Fruit fly (Drosophila melanogaster): ENCODE data around the gene nej.

Gene nej

dm6 chrX:9685568-9686413, 1.1 kb downstream of the nej start (continued):
- TF ChIP-seq CG33557 (GFP tag; optimal IDR thresholded peaks at IDR 0.05): peak; percentile 70
- peak; percentile 40 for TF ChIP-seq pzg (GFP tag; optimal IDR thresholded peaks at IDR 0.05)
- TF ChIP-seq CG2199 (GFP tag; IDR thresholded peaks at IDR 0.05): 0 out of 3 replicates have a peak, but pooled peaks have one; percentile 16
- peak; percentile 27 for TF ChIP-seq CG13894 (tag; optimal IDR thresholded peaks at IDR 0.05)
- TF ChIP-seq CG7839 (tag; optimal IDR thresholded peaks at IDR 0.05): peak; percentile 73
- no peak for TF ChIP-seq CG8359 (GFP tag; optimal IDR thresholded peaks at IDR 0.05; ENCODE audit: borderline replicate concordance)
- peak in 1 of 2 experiments; percentile 44 for TF ChIP-seq bsh (GFP tag; optimal IDR thresholded peaks at IDR 0.05)
- TF ChIP-seq CG9932 (GFP tag; IDR thresholded peaks at IDR 0.05): peak; percentile 64
- no peak for TF ChIP-seq CG3726 (GFP tag; IDR thresholded peaks at IDR 0.05)
- TF ChIP-seq D (optimal IDR thresholded peaks at IDR 0.05): no peak
- TF ChIP-seq D (GFP tag; optimal IDR thresholded peaks at IDR 0.05): peak; percentile 15
- peak; percentile 56; the same call in 2 of the 3 replicates for TF ChIP-seq dysf (GFP tag; IDR thresholded peaks at IDR 0.05)
- TF ChIP-seq Hsf (GFP tag; optimal IDR thresholded peaks at IDR 0.05): peak; percentile 68
- peak; percentile 18; the same call in 1 of the 2 replicates for TF ChIP-seq NFAT (GFP tag; IDR thresholded peaks at IDR 0.05)
- TF ChIP-seq Usf (GFP tag; optimal IDR thresholded peaks at IDR 0.05): peak; percentile 36
- TF ChIP-seq inv (GFP tag; IDR thresholded peaks at IDR 0.05; ENCODE audit: partially characterized antibody): 0 out of 2 replicates have a peak, but pooled peaks have one; percentile 34
- TF ChIP-seq Sin3A (optimal IDR thresholded peaks at IDR 0.05): peak; percentile 1
- peak; percentile 36 for TF ChIP-seq BtbVII (GFP tag; optimal IDR thresholded peaks at IDR 0.05)
- peak; percentile 41 for TF ChIP-seq CG6765 (GFP tag; optimal IDR thresholded peaks at IDR 0.05)
- TF ChIP-seq H15 (GFP tag; IDR thresholded peaks at IDR 0.05): no peak
- peak; percentile 51 for TF ChIP-seq pnt (GFP tag; optimal IDR thresholded peaks at IDR 0.05)
- peak; percentile 18; the same call in 1 of the 3 replicates for TF ChIP-seq CG6791 (GFP tag; IDR thresholded peaks at IDR 0.05; ENCODE audit: partially characterized antibody)
- TF ChIP-seq GATAe (GFP tag; conservative IDR thresholded peaks at IDR 0.05): peak; percentile 31; the same call in 1 of the 2 replicates
- TF ChIP-seq CG4424 (GFP tag; optimal IDR thresholded peaks at IDR 0.05): peak; percentile 53
- TF ChIP-seq Camta (GFP tag; optimal IDR thresholded peaks at IDR 0.05): peak; percentile 58
- TF ChIP-seq CG32772 (GFP tag; IDR thresholded peaks at IDR 0.05): no peak
- no peak for TF ChIP-seq prd (optimal IDR thresholded peaks at IDR 0.05)
- TF ChIP-seq prd (GFP tag; IDR thresholded peaks at IDR 0.05): peak; percentile 35; the same call in 2 of the 3 replicates
- TF ChIP-seq btn (GFP tag; optimal IDR thresholded peaks at IDR 0.05): no peak
- 0 out of 2 replicates have a peak, but pooled peaks have one; percentile 20 for TF ChIP-seq danr (GFP tag; IDR thresholded peaks at IDR 0.05)
- peak; percentile 24 for TF ChIP-seq CG8388 (GFP tag; optimal IDR thresholded peaks at IDR 0.05)
- TF ChIP-seq dati (GFP tag; IDR thresholded peaks at IDR 0.05): no peak
- peak; percentile 28 for TF ChIP-seq CG8281 (tag; optimal IDR thresholded peaks at IDR 0.05)
- TF ChIP-seq TFAM (GFP tag; optimal IDR thresholded peaks at IDR 0.05): no peak
- peak; percentile 29; the same call in 1 of the 2 replicates for TF ChIP-seq Atf6 (GFP tag; IDR thresholded peaks at IDR 0.05)
- TF ChIP-seq CG9215 (GFP tag; IDR thresholded peaks at IDR 0.05): peak; percentile 58
- TF ChIP-seq CG18599 (GFP tag; optimal IDR thresholded peaks at IDR 0.05): peak; percentile 70
- peak; percentile 54; the same call in 1 of the 2 replicates for TF ChIP-seq unc-4 (GFP tag; IDR thresholded peaks at IDR 0.05; ENCODE audit: partially characterized antibody)
- peak; percentile 32 for TF ChIP-seq CG12659 (GFP tag; optimal IDR thresholded peaks at IDR 0.05)
- TF ChIP-seq CG15269 (tag; optimal IDR thresholded peaks at IDR 0.05): peak; percentile 59
- peak; percentile 41 for TF ChIP-seq yki (optimal IDR thresholded peaks at IDR 0.05)
- TF ChIP-seq CG4617 (GFP tag; optimal IDR thresholded peaks at IDR 0.05; ENCODE audit: borderline replicate concordance): no peak
- peak; percentile 66 for TF ChIP-seq CG3847 (GFP tag; IDR thresholded peaks at IDR 0.05)
- peak; percentile 41 for TF ChIP-seq en (GFP tag; optimal IDR thresholded peaks at IDR 0.05)
- TF ChIP-seq Meics (GFP tag; optimal IDR thresholded peaks at IDR 0.05): peak; percentile 75
- peak; percentile 34 for TF ChIP-seq HHEX (GFP tag; optimal IDR thresholded peaks at IDR 0.05)
- TF ChIP-seq CG9437 (GFP tag; optimal IDR thresholded peaks at IDR 0.05): peak; percentile 82
- peak; percentile 5 for TF ChIP-seq Sox100B (GFP tag; optimal IDR thresholded peaks at IDR 0.05)

Data from whole organism, embryonic.